Worm (Caenorhabditis elegans) whole organism, young adult: ENCODE measurements around the gene asp-7.

Experiments used
- B0035.1 ChIP-seq: sonication (generic microtip); optimal IDR thresholded peaks from 2 replicates; lab custom pipeline; 2016; ENCODE audit warnings: missing genetic modification characterization, mild to moderate bottlenecking, missing compliant biosample characterization, missing genotype, missing genetic modification reagents
- Y79H2A.3 ChIP-seq: fragments of 200-800 bp; sonication (Bioruptor generic); conservative IDR thresholded peaks from 2 replicates; pipeline ENCODE4 v1.3.6; 2022; ENCODE audit warnings: missing genetic modification reagents, missing genetic modification characterization, missing compliant biosample characterization
- akir-1 ChIP-seq: fragments of 200-800 bp; sonication (Bioruptor generic); optimal IDR thresholded peaks from 2 replicates; lab custom pipeline; 2018; ENCODE audit warnings: mild to moderate bottlenecking, missing genetic modification characterization, moderate library complexity, missing compliant biosample characterization
- ama-1 ChIP-seq, 3 experiments: fragments of 150-350 bp in 1 of 3; sonication (generic microtip) in 2 of 3; optimal IDR thresholded peaks; 2 replicates each; lab custom pipeline; 2014 to 2018; ENCODE audit warnings: missing biosample characterization in 2 of 3, missing genetic modification characterization in 2 of 3, missing genetic modification reagents in 2 of 3
- attf-6 ChIP-seq: fragments of 200-800 bp; sonication (Bioruptor generic); IDR thresholded peaks from 2 replicates; pipeline ENCODE4 v1.3.6; 2022; ENCODE audit warnings: missing genetic modification reagents, missing genetic modification characterization, missing compliant biosample characterization
- ccch-3 ChIP-seq: fragments of 200-800 bp; sonication (Bioruptor generic); optimal IDR thresholded peaks from 2 replicates; lab custom pipeline; 2018; ENCODE audit warnings: mild to moderate bottlenecking, missing genetic modification characterization, missing compliant biosample characterization
- dpl-1 ChIP-seq: fragments of 150-350 bp; optimal IDR thresholded peaks from 2 replicates; lab custom pipeline; 2014; ENCODE audit warnings: missing biosample characterization, missing genetic modification reagents, missing genetic modification characterization
- hlh-12 ChIP-seq: sonication (generic microtip); optimal IDR thresholded peaks from 2 replicates; lab custom pipeline; 2016; ENCODE audit warnings: missing genetic modification characterization, missing compliant biosample characterization
- mcd-1 ChIP-seq: fragments of 200-800 bp; sonication (Bioruptor generic); IDR thresholded peaks from 2 replicates; pipeline ENCODE4 v1.3.6; 2022; ENCODE audit warnings: missing genetic modification reagents, missing genetic modification characterization, missing compliant biosample characterization
- pha-4 ChIP-seq: fragments of 150-350 bp; sonication (generic microtip); optimal IDR thresholded peaks from 2 replicates; lab custom pipeline; 2014; ENCODE audit warnings: missing biosample characterization, missing genetic modification reagents, missing genetic modification characterization
- snpc-4 ChIP-seq, 5 experiments: fragments of 150-350 bp in 1 of 5; sonication (generic microtip) in 4 of 5; optimal IDR thresholded peaks; 2 replicates each; lab custom pipeline; 2014 to 2018; ENCODE audit warnings: missing genetic modification characterization in 5 of 5, missing biosample characterization in 3 of 5, antibody characterized with exemption in 2 of 5, mild to moderate bottlenecking in 2 of 5, missing compliant biosample characterization in 2 of 5, missing genotype in 2 of 5, moderate library complexity in 2 of 5, missing genetic modification reagents in 1 of 5
- unc-62 ChIP-seq: fragments of 150-350 bp; optimal IDR thresholded peaks from 2 replicates; lab custom pipeline; 2014; ENCODE audit warnings: missing biosample characterization, missing genetic modification reagents, missing genetic modification characterization
- ztf-25 ChIP-seq: fragments of 200-800 bp; sonication (Bioruptor generic); IDR thresholded peaks from 2 replicates; pipeline ENCODE4 v1.3.6; 2022; ENCODE audit warnings: missing genetic modification reagents, missing genetic modification characterization, missing compliant biosample characterization
- ztf-3 ChIP-seq: fragments of 200-800 bp; sonication (Bioruptor generic); optimal IDR thresholded peaks from 2 replicates; lab custom pipeline; 2018; ENCODE audit warnings: mild to moderate bottlenecking, missing genetic modification characterization, missing compliant biosample characterization

ce11 chrV:3065928-3066327 is 37.8 kb downstream of the asp-7 start, which contains the start of gene srh-185:
- TF ChIP-seq dpl-1 (GFP tag; lab: Kevin White, UChicago): no peak
- TF ChIP-seq hlh-12 (tag; lab: Kevin White, UChicago): no peak
- TF ChIP-seq ztf-25 (GFP tag; lab: Robert Waterston, UW): no peak
- TF ChIP-seq ztf-3 (GFP tag; lab: Kevin White, UChicago): no peak
- no peak for TF ChIP-seq unc-62 (GFP tag; lab: Kevin White, UChicago)
- no peak for TF ChIP-seq ccch-3
- no peak for TF ChIP-seq B0035.1 (tag; lab: Kevin White, UChicago)
- TF ChIP-seq attf-6 (GFP tag; lab: Robert Waterston, UW): no peak
- TF ChIP-seq ama-1 (optimal IDR thresholded peaks at IDR 0.05; lab: Kevin White, UChicago): no peak
- TF ChIP-seq ama-1 (GFP tag; optimal IDR thresholded peaks at IDR 0.05; lab: Kevin White, UChicago): no peak
- TF ChIP-seq akir-1 (GFP tag; lab: Kevin White, UChicago): no peak
- TF ChIP-seq Y79H2A.3: no peak
- TF ChIP-seq pha-4 (tag; lab: Kevin White, UChicago): no peak
- TF ChIP-seq mcd-1 (GFP tag; lab: Robert Waterston, UW): no peak
- no peak for TF ChIP-seq snpc-4 (GFP tag; optimal IDR thresholded peaks at IDR 0.05; lab: Kevin White, UChicago)
- TF ChIP-seq snpc-4 (tag; optimal IDR thresholded peaks at IDR 0.05; lab: Kevin White, UChicago): no peak
